Worm (Caenorhabditis elegans): Measurements from ENCODE around the gene T06A1.1.
A peak's percentile ranks its signal among the peaks of the same experiment; 100 is the strongest.

Gene T06A1.1

DNA sequence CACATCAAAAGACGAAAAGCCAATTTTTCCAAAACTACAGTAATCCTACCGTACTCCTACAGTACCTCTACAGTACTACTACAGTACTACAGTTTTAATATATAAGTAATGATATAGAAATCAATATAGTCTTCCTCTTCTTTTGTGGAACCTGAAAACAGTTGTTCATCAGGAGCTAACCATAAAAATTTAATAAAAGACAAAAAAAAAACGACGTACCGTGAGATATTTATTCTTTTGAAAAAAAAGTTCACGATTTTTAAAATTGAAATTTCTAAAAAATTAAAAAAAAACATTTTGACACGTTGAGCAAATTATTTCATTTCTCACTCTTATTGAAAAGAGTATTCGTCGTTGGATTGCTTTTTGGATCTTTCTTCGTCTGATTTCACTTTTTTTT is 14.3 kb downstream of the T06A1.1 start, which contains the start of gene Y32G9A.3:
Gene Y32G9A.3 (plus strand): TSS at position 301 of the 400 bp plus-strand sequence.
- TF ChIP-seq snpc-4 (tag; optimal IDR thresholded peaks at IDR 0.05): no peak
- TF ChIP-seq egl-27 (tag; optimal IDR thresholded peaks at IDR 0.05): no peak
- TF ChIP-seq snpc-1.2 (GFP tag; IDR thresholded peaks at IDR 0.05): no peak
- TF ChIP-seq nhr-11 (tag; optimal IDR thresholded peaks at IDR 0.05): no peak
- TF ChIP-seq zip-2 (tag; optimal IDR thresholded peaks at IDR 0.05): no peak
- TF ChIP-seq T26A8.4 (GFP tag; IDR thresholded peaks at IDR 0.05): no peak
- no peak for TF ChIP-seq nhr-25 (tag; optimal IDR thresholded peaks at IDR 0.05; ENCODE audit: borderline replicate concordance, insufficient read depth)
- no peak for TF ChIP-seq nhr-102 (tag; optimal IDR thresholded peaks at IDR 0.05)
- no peak for TF ChIP-seq ceh-32 (tag; optimal IDR thresholded peaks at IDR 0.05; ENCODE audit: poor library complexity)

DNA sequence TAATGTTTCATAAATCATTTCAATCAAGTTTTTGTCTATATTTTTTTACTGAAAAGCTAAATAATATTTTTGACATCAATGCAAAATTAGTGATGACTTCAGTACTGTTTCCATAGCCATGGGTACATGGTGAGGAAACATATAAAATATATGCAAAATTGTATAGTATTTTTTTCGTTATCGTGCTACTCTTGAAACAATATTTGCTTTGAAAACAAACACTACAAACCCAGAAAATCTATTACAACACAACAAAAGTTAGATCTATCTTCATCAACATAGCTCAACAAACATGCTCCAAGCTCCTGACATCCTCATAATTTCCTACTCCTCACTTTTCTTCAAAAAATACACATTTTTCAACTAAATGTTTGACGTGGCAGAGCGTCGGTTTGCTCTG is 16.8 kb downstream of the T06A1.1 start, which contains the start of gene srp-3:
Gene srp-3 (plus strand): TSS at position 301 of the 400 bp plus-strand sequence.
- no peak for TF ChIP-seq ctbp-1 (GFP tag; IDR thresholded peaks at IDR 0.05)
- TF ChIP-seq pqm-1 (tag; optimal IDR thresholded peaks at IDR 0.05): no peak
- TF ChIP-seq D1046.2 (GFP tag; IDR thresholded peaks at IDR 0.05): no peak
- TF ChIP-seq aha-1 (tag): peak; percentile 13
- TF ChIP-seq nhr-76 (tag; optimal IDR thresholded peaks at IDR 0.05): no peak

- TF ChIP-seq R02D3.7 (tag; optimal IDR thresholded peaks at IDR 0.05): no peak
- TF ChIP-seq set-16 (GFP tag; IDR thresholded peaks at IDR 0.05): no peak
- TF ChIP-seq nhr-10 (tag; optimal IDR thresholded peaks at IDR 0.05): no peak
- TF ChIP-seq spr-3 (GFP tag; optimal IDR thresholded peaks at IDR 0.05): no peak
- TF ChIP-seq zip-11 (GFP tag; IDR thresholded peaks at IDR 0.05): no peak
- no peak for TF ChIP-seq zip-2 (tag; optimal IDR thresholded peaks at IDR 0.05)
- no peak for TF ChIP-seq ctbp-1 (GFP tag; IDR thresholded peaks at IDR 0.05)
- TF ChIP-seq tra-1 (GFP tag; IDR thresholded peaks at IDR 0.05): no peak
Observed at ce11 chrV:1907350-1907749, 18.0 kb downstream of the T06A1.1 start, which contains the start of gene Y32G9A.5. TSS of gene Y32G9A.5 (plus strand) at chrV:1907650.

- TF ChIP-seq F10B5.3 (tag; optimal IDR thresholded peaks at IDR 0.05) (no peak), tag-97 (GFP tag; IDR thresholded peaks at IDR 0.05) (no peak), ceh-28 (tag; optimal IDR thresholded peaks at IDR 0.05) (no peak), dmd-8 (GFP tag; IDR thresholded peaks at IDR 0.05) (no peak), nhr-28 (tag; optimal IDR thresholded peaks at IDR 0.05) (no peak), lin-39 (tag; optimal IDR thresholded peaks at IDR 0.05) (no peak), lir-3 (tag; optimal IDR thresholded peaks at IDR 0.05) (no peak), lin-38 (GFP tag; IDR thresholded peaks at IDR 0.05) (no peak), ces-1 (GFP tag; optimal IDR thresholded peaks at IDR 0.05) (no peak), ceh-32 (tag; optimal IDR thresholded peaks at IDR 0.05; ENCODE audit: poor library complexity) (no peak), Y48G9A.11 (GFP tag; IDR thresholded peaks at IDR 0.05) (no peak), zip-2 (tag; optimal IDR thresholded peaks at IDR 0.05) (no peak), spr-1 (tag; optimal IDR thresholded peaks at IDR 0.05) (no peak), pqm-1 (tag; optimal IDR thresholded peaks at IDR 0.05) (no peak), madf-9 (GFP tag; conservative IDR thresholded peaks at IDR 0.05) (no peak), vab-7 (GFP tag; IDR thresholded peaks at IDR 0.05) (no peak), aly-2 (tag; optimal IDR thresholded peaks at IDR 0.05) (no peak), pha-4 (GFP tag; IDR thresholded peaks at IDR 0.05) (no peak), pha-4 (tag; optimal IDR thresholded peaks at IDR 0.05) (no peak)
Observed at ce11 chrV:1895483-1895882, 29.9 kb downstream of the T06A1.1 start, which contains the start of gene nphp-2. TSS of gene nphp-2 (plus strand) at chrV:1895783.
